Worm (Caenorhabditis elegans): ENCODE data around the gene ttr-45.
A peak's percentile ranks its signal among the peaks of the same experiment; 100 is the strongest.

The ttr-45 gene

DNA sequence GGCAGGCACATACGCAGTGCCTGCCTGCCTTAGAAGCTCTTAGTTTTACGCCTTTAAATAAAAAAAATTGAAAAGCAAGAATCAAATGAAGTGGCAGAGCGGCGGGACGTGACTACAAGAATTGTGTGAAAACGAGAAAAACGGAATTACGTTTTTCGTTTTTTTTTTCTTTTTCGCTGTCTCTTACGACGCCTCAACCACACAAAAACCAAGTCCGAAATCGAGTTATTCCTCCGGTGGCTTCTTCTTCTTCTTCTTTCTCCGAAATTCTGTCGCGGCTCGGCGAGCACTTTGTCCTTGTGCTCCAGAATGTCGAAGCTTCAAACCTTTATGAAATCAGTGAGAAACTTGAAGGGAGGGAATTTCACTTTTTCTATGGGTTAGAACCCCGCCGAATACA, 33.4 kb upstream of the ttr-45 start:
- TF ChIP-seq unc-42 (tag; optimal IDR thresholded peaks at IDR 0.05), result peak; percentile 75
- no peak for TF ChIP-seq Y22D7AL.16 (tag; optimal IDR thresholded peaks at IDR 0.05)

DNA sequence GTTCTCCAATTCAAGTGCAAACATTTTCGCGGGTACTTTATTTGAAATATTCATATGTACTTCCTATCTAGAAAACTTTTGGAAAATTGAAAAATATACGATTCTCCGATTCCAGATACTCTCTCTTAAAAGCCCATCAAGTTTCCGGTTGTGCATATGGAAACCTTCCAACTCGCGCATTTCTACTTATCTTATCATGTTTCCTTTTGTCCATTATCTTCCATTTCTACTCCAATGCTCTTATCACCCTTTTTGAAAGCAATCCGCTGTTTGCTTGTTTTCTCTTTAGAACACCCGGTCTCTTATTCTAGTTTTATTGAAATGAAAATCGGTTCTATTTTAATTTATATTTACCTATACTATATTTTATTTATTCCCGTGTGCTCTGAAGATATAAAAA, 32.4 kb upstream of the ttr-45 start, which contains the start of gene C48D1.5:
Gene C48D1.5 (plus strand): TSS at position 301 of the 400 bp plus-strand sequence.
- TF ChIP-seq tbx-7 (tag; optimal IDR thresholded peaks at IDR 0.05), result no peak
- no peak for TF ChIP-seq ama-1 (optimal IDR thresholded peaks at IDR 0.05)
- peak; percentile 88 for TF ChIP-seq elt-2 (tag; optimal IDR thresholded peaks at IDR 0.05)

ce11 chrIV:13231393-13231792, 22.6 kb upstream of the ttr-45 start:
- TF ChIP-seq unc-42 (tag; optimal IDR thresholded peaks at IDR 0.05), result peak; percentile 77
- no peak for TF ChIP-seq pha-2 (tag; optimal IDR thresholded peaks at IDR 0.05)
- peak; percentile 47 for TF ChIP-seq nfya-1 (tag; optimal IDR thresholded peaks at IDR 0.05)
- TF ChIP-seq ceh-22 (tag; optimal IDR thresholded peaks at IDR 0.05), result no peak
- no peak for TF ChIP-seq che-1 (tag; optimal IDR thresholded peaks at IDR 0.05)

ce11 chrIV:13236485-13236884, 17.5 kb upstream of the ttr-45 start, which contains the start of gene pwp-1:
Gene pwp-1, minus strand, starts transcription at chrIV:13236585.
- no peak for TF ChIP-seq ttx-3 (tag; optimal IDR thresholded peaks at IDR 0.05)
- TF ChIP-seq pros-1 (tag; optimal IDR thresholded peaks at IDR 0.05), result no peak
- TF ChIP-seq ceh-45 (GFP tag; IDR thresholded peaks at IDR 0.05), result no peak
- no peak for TF ChIP-seq madf-2 (tag; optimal IDR thresholded peaks at IDR 0.05)
- TF ChIP-seq hlh-6 (tag; optimal IDR thresholded peaks at IDR 0.05), result no peak
- TF ChIP-seq tbx-2 (tag; optimal IDR thresholded peaks at IDR 0.05), result no peak

- TF ChIP-seq pha-2 (tag; optimal IDR thresholded peaks at IDR 0.05) (no peak), gmeb-2 (tag; optimal IDR thresholded peaks at IDR 0.05) (no peak), mec-3 (tag; optimal IDR thresholded peaks at IDR 0.05; ENCODE audit: borderline replicate concordance) (no peak), elt-2 (tag; optimal IDR thresholded peaks at IDR 0.05) (no peak)
Observed at ce11 chrIV:13238943-13239861, 14.8 kb upstream of the ttr-45 start, which contains the start of gene tag-115. Gene tag-115, minus strand, starts transcription at chrIV:13239414.

- TF ChIP-seq gmeb-2 (tag; optimal IDR thresholded peaks at IDR 0.05) (peak; percentile 9), K09A11.1 (tag; optimal IDR thresholded peaks at IDR 0.05; ENCODE audit: insufficient read depth) (peak; percentile 44), T23F11.4 (GFP tag; optimal IDR thresholded peaks at IDR 0.05) (peak; percentile 26), sdc-2 (tag; optimal IDR thresholded peaks at IDR 0.05) (peak; percentile 3), ref-2 (tag; optimal IDR thresholded peaks at IDR 0.05) (peak; percentile 93), ceh-18 (tag; optimal IDR thresholded peaks at IDR 0.05) (peak; percentile 94), syd-9 (tag; optimal IDR thresholded peaks at IDR 0.05) (peak; percentile 23), lim-6 (tag; optimal IDR thresholded peaks at IDR 0.05) (peak; percentile 24), ceh-48 (tag; optimal IDR thresholded peaks at IDR 0.05) (peak; percentile 50), unc-55 (GFP tag; optimal IDR thresholded peaks at IDR 0.05) (peak; percentile 79), ahr-1 (tag; optimal IDR thresholded peaks at IDR 0.05) (no peak), hlh-13 (GFP tag; optimal IDR thresholded peaks at IDR 0.05) (peak; percentile 8), ceh-2 (tag; optimal IDR thresholded peaks at IDR 0.05) (peak; percentile 48), unc-3 (GFP tag; conservative IDR thresholded peaks at IDR 0.05) (no peak), unc-3 (tag; optimal IDR thresholded peaks at IDR 0.05) (peak; percentile 70), F13H6.1 (tag; optimal IDR thresholded peaks at IDR 0.05) (peak; percentile 26), zip-5 (tag; optimal IDR thresholded peaks at IDR 0.05) (no peak), ets-4 (tag; optimal IDR thresholded peaks at IDR 0.05) (peak; percentile 63), ceh-6 (GFP tag; optimal IDR thresholded peaks at IDR 0.05) (no peak), ceh-34 (tag; optimal IDR thresholded peaks at IDR 0.05) (peak; percentile 98), hlh-30 (tag; optimal IDR thresholded peaks at IDR 0.05; ENCODE audit: insufficient read depth) (peak; percentile 66), ceh-31 (tag; optimal IDR thresholded peaks at IDR 0.05) (peak; percentile 92), ttx-3 (tag; optimal IDR thresholded peaks at IDR 0.05) (peak; percentile 27), elt-4 (tag; optimal IDR thresholded peaks at IDR 0.05) (no peak), C08G9.2 (tag; optimal IDR thresholded peaks at IDR 0.05) (peak; percentile 30)
Observed at ce11 chrIV:13240078-13240841, 13.8 kb upstream of the ttr-45 start, which contains the start of gene rpl-12. Gene rpl-12, minus strand, starts transcription at chrIV:13240651.

Data from whole organism, late embryonic.